Worm (Caenorhabditis elegans) whole organism, L2 larva: Measurements from ENCODE around the gene T26H8.5.

ENCODE experiments used
- ceh-82 ChIP-seq: fragments of 150-350 bp; optimal IDR thresholded peaks from 2 replicates; lab custom pipeline; 2014; ENCODE audit warnings: missing biosample characterization, missing genetic modification characterization
- elt-3 ChIP-seq: sonication (generic microtip); optimal IDR thresholded peaks from 2 replicates; lab custom pipeline; 2017; ENCODE audit warnings: missing biosample characterization, missing genetic modification characterization
- nhr-21 ChIP-seq: fragments of 150-350 bp; optimal IDR thresholded peaks from 2 replicates; lab custom pipeline; 2014; ENCODE audit warnings: missing biosample characterization, missing genetic modification characterization
- nhr-237 ChIP-seq: fragments of 150-350 bp; optimal IDR thresholded peaks from 2 replicates; lab custom pipeline; 2014; ENCODE audit warnings: missing biosample characterization, missing genetic modification characterization
- nhr-77 ChIP-seq: fragments of 150-350 bp; optimal IDR thresholded peaks from 2 replicates; lab custom pipeline; 2014; ENCODE audit warnings: missing biosample characterization, missing genetic modification characterization
- sma-9 ChIP-seq, 2 experiments: fragments of 150-350 bp in 1 of 2; sonication (generic microtip) in 1 of 2; optimal IDR thresholded peaks; 2 replicates each; lab custom pipeline; 2014 to 2016; ENCODE audit warnings: missing genetic modification characterization in 2 of 2, mild to moderate bottlenecking in 1 of 2, missing biosample characterization in 1 of 2, missing compliant biosample characterization in 1 of 2, missing genetic modification reagents in 1 of 2, moderate library complexity in 1 of 2
- zag-1 ChIP-seq: fragments of 150-350 bp; optimal IDR thresholded peaks from 2 replicates; lab custom pipeline; 2014; ENCODE audit warnings: missing biosample characterization, missing genetic modification characterization
- ztf-4 ChIP-seq: fragments of 150-350 bp; optimal IDR thresholded peaks from 2 replicates; lab custom pipeline; 2014; ENCODE audit warnings: missing biosample characterization, missing genetic modification characterization

DNA sequence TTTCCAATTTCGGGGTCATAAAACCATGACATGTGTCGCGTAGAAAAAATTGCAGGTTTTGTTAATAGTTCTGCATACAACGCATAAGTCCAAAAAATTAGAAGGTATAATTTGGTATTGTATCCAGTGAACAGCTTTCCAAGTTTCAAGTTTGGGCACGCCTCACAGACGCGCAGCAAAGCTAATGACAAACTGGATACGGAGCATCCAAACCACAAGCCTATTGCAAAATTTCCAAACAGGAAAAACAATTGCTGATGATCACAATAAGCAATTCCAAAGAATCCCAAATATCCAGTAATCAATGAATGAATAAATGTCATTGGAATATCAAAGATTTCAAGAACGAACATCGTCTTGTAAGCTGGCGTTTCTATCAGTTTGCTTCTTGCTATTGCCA, 8.1 kb upstream of the T26H8.5 start:
- TF ChIP-seq ztf-4 (tag; lab: Kevin White, UChicago) (no peak), nhr-77 (tag; lab: Kevin White, UChicago) (no peak), nhr-237 (tag; lab: Kevin White, UChicago) (no peak), nhr-21 (tag; lab: Kevin White, UChicago) (no peak), zag-1 (tag; lab: Kevin White, UChicago) (no peak), sma-9 (GFP tag; optimal IDR thresholded peaks at IDR 0.05; lab: Kevin White, UChicago) (no peak), sma-9 (tag; optimal IDR thresholded peaks at IDR 0.05; lab: Kevin White, UChicago) (no peak), elt-3 (tag; lab: Kevin White, UChicago) (no peak), ceh-82 (no peak)
